Worm (Caenorhabditis elegans) whole organism, young adult: Measurements from ENCODE around the gene F13D12.3.

Source experiments
- B0019.2 ChIP-seq: fragments of 200-800 bp; sonication (Bioruptor generic); conservative IDR thresholded peaks from 2 replicates; pipeline ENCODE4 v1.3.6; 2022; ENCODE audit warnings: missing genetic modification reagents, missing genetic modification characterization, missing compliant biosample characterization
- C06A6.2 ChIP-seq: fragments of 200-800 bp; sonication (Bioruptor generic); conservative IDR thresholded peaks from 2 replicates; pipeline ENCODE4 v1.3.6; 2022; ENCODE audit warnings: missing genetic modification characterization, missing compliant biosample characterization
- C17E4.6 ChIP-seq: fragments of 200-800 bp; sonication (Bioruptor generic); IDR thresholded peaks from 2 replicates; pipeline ENCODE4 v1.3.6; 2022; ENCODE audit warnings: missing genetic modification reagents, missing genetic modification characterization, missing compliant biosample characterization
- F23B12.7 ChIP-seq: sonication (generic microtip); optimal IDR thresholded peaks from 2 replicates; lab custom pipeline; 2017; ENCODE audit warnings: missing genetic modification characterization, mild to moderate bottlenecking, missing compliant biosample characterization, antibody characterized with exemption, moderate library complexity; ENCODE audit not compliant: insufficient read depth
- F33H1.4 ChIP-seq: fragments of 200-800 bp; sonication (Bioruptor generic); IDR thresholded peaks from 2 replicates; pipeline ENCODE4 v1.3.6; 2022; ENCODE audit warnings: missing genetic modification reagents, missing genetic modification characterization, missing compliant biosample characterization
- F57A8.1 ChIP-seq: fragments of 200-800 bp; sonication (Bioruptor generic); optimal IDR thresholded peaks from 2 replicates; lab custom pipeline; 2018; ENCODE audit warnings: mild to moderate bottlenecking, missing genetic modification characterization, moderate library complexity, missing compliant biosample characterization
- K11D2.4 ChIP-seq: fragments of 200-800 bp; sonication (Bioruptor generic); IDR thresholded peaks from 2 replicates; pipeline ENCODE4 v1.3.6; 2022; ENCODE audit warnings: missing genetic modification reagents, missing genetic modification characterization, missing compliant biosample characterization
- T07F8.4 ChIP-seq: sonication (generic microtip); optimal IDR thresholded peaks from 2 replicates; lab custom pipeline; 2016; ENCODE audit warnings: mild to moderate bottlenecking, missing genetic modification characterization, moderate library complexity, missing compliant biosample characterization
- T26A5.8 ChIP-seq: sonication (generic microtip); optimal IDR thresholded peaks from 2 replicates; lab custom pipeline; 2016; ENCODE audit warnings: missing genetic modification characterization, missing compliant biosample characterization
- Y53F4B.3 ChIP-seq: fragments of 200-800 bp; sonication (Bioruptor generic); IDR thresholded peaks from 2 replicates; pipeline ENCODE4 v1.3.6; 2022; ENCODE audit warnings: missing genetic modification reagents, missing genetic modification characterization, missing compliant biosample characterization
- Y53G8AR.9 ChIP-seq: fragments of 200-800 bp; sonication (Bioruptor generic); conservative IDR thresholded peaks from 2 replicates; pipeline ENCODE4 v1.3.6; 2022; ENCODE audit warnings: missing genetic modification reagents, missing genetic modification characterization, missing compliant biosample characterization
- Y79H2A.3 ChIP-seq: fragments of 200-800 bp; sonication (Bioruptor generic); conservative IDR thresholded peaks from 2 replicates; pipeline ENCODE4 v1.3.6; 2022; ENCODE audit warnings: missing genetic modification reagents, missing genetic modification characterization, missing compliant biosample characterization
- bed-2 ChIP-seq: fragments of 200-800 bp; sonication (Bioruptor generic); IDR thresholded peaks from 2 replicates; pipeline ENCODE4 v1.3.6; 2022; ENCODE audit warnings: missing genetic modification reagents, missing genetic modification characterization, missing compliant biosample characterization
- ccch-3 ChIP-seq: fragments of 200-800 bp; sonication (Bioruptor generic); optimal IDR thresholded peaks from 2 replicates; lab custom pipeline; 2018; ENCODE audit warnings: mild to moderate bottlenecking, missing genetic modification characterization, missing compliant biosample characterization
- cebp-2 ChIP-seq: fragments of 200-800 bp; sonication (Bioruptor generic); IDR thresholded peaks from 2 replicates; pipeline ENCODE4 v1.3.6; 2022; ENCODE audit warnings: missing genetic modification characterization, missing compliant biosample characterization
- ceh-58 ChIP-seq: fragments of 200-800 bp; sonication (Bioruptor generic); IDR thresholded peaks from 2 replicates; pipeline ENCODE4 v1.3.6; 2022; ENCODE audit warnings: missing genetic modification characterization, missing compliant biosample characterization
- chd-7 ChIP-seq: sonication (generic microtip); optimal IDR thresholded peaks from 2 replicates; lab custom pipeline; 2016; ENCODE audit warnings: mild to moderate bottlenecking, missing genetic modification characterization, moderate library complexity, missing compliant biosample characterization
- dpff-1 ChIP-seq: sonication (generic microtip); optimal IDR thresholded peaks from 2 replicates; lab custom pipeline; 2017; ENCODE audit warnings: mild to moderate bottlenecking, missing genetic modification characterization, missing compliant biosample characterization
- egl-44 ChIP-seq: fragments of 200-800 bp; sonication (Bioruptor generic); IDR thresholded peaks from 2 replicates; pipeline ENCODE4 v1.3.6; 2022; ENCODE audit warnings: missing genetic modification reagents, missing genetic modification characterization, missing compliant biosample characterization
- ekl-4 ChIP-seq: fragments of 200-800 bp; sonication (Bioruptor generic); IDR thresholded peaks from 2 replicates; pipeline ENCODE4 v1.3.6; 2022; ENCODE audit warnings: missing genetic modification reagents, missing genetic modification characterization, missing compliant biosample characterization
- ets-4 ChIP-seq: fragments of 200-800 bp; sonication (Bioruptor generic); optimal IDR thresholded peaks from 2 replicates; lab custom pipeline; 2018; ENCODE audit warnings: mild to moderate bottlenecking, missing genetic modification characterization, missing compliant biosample characterization
- fkh-3 ChIP-seq: sonication (generic microtip); optimal IDR thresholded peaks from 2 replicates; lab custom pipeline; 2016; ENCODE audit warnings: mild to moderate bottlenecking, missing genetic modification characterization, missing compliant biosample characterization
- gei-17 ChIP-seq: fragments of 200-800 bp; sonication (Bioruptor generic); optimal IDR thresholded peaks from 2 replicates; lab custom pipeline; 2018; ENCODE audit warnings: mild to moderate bottlenecking, missing genetic modification characterization, missing compliant biosample characterization
- hlh-26 ChIP-seq: fragments of 200-800 bp; sonication (Bioruptor generic); conservative IDR thresholded peaks from 2 replicates; pipeline ENCODE4 v1.3.6; 2022; ENCODE audit warnings: missing genetic modification reagents, missing genetic modification characterization, missing compliant biosample characterization
- hmg-1.2 ChIP-seq: fragments of 200-800 bp; sonication (Bioruptor generic); IDR thresholded peaks from 2 replicates; pipeline ENCODE4 v1.3.6; 2022; ENCODE audit warnings: missing genetic modification reagents, missing genetic modification characterization, missing compliant biosample characterization
- hmg-20 ChIP-seq: fragments of 200-800 bp; sonication (Bioruptor generic); IDR thresholded peaks from 2 replicates; pipeline ENCODE4 v1.3.6; 2022; ENCODE audit warnings: missing genetic modification reagents, missing genetic modification characterization, missing compliant biosample characterization
- let-607 ChIP-seq, 2 experiments: fragments of 200-800 bp in 1 of 2; sonication (Bioruptor generic) in 1 of 2; sonication (generic microtip) in 1 of 2; optimal IDR thresholded peaks; 2 replicates each; lab custom pipeline; 2016 to 2018; ENCODE audit warnings: mild to moderate bottlenecking in 2 of 2, missing compliant biosample characterization in 2 of 2, missing genetic modification characterization in 2 of 2, moderate library complexity in 2 of 2, missing genotype in 1 of 2
- lin-35 ChIP-seq, 3 experiments: fragments of 150-350 bp in 2 of 3; sonication (generic microtip) in 1 of 3; optimal IDR thresholded peaks; 2 replicates each; lab custom pipeline; 2014 to 2018; ENCODE audit warnings: missing biosample characterization in 3 of 3, missing genetic modification characterization in 3 of 3, missing genetic modification reagents in 3 of 3
- lin-40 ChIP-seq: sonication (generic microtip); optimal IDR thresholded peaks from 2 replicates; lab custom pipeline; 2016; ENCODE audit warnings: missing genetic modification characterization, mild to moderate bottlenecking, missing compliant biosample characterization, missing genotype, missing genetic modification reagents
- lir-1 ChIP-seq: fragments of 200-800 bp; sonication (Bioruptor generic); conservative IDR thresholded peaks from 2 replicates; pipeline ENCODE4 v1.3.6; 2022; ENCODE audit warnings: missing genetic modification reagents, missing genetic modification characterization, missing compliant biosample characterization
- madf-3 ChIP-seq: fragments of 200-800 bp; sonication (Bioruptor generic); IDR thresholded peaks from 2 replicates; pipeline ENCODE4 v1.3.6; 2022; ENCODE audit warnings: missing genetic modification reagents, missing genetic modification characterization, missing compliant biosample characterization
- mcd-1 ChIP-seq: fragments of 200-800 bp; sonication (Bioruptor generic); IDR thresholded peaks from 2 replicates; pipeline ENCODE4 v1.3.6; 2022; ENCODE audit warnings: missing genetic modification reagents, missing genetic modification characterization, missing compliant biosample characterization
- mes-4 ChIP-seq: sonication (generic microtip); optimal IDR thresholded peaks from 2 replicates; lab custom pipeline; 2016; ENCODE audit warnings: missing genotype, missing genetic modification characterization, missing compliant biosample characterization
- mxl-1 ChIP-seq: sonication (generic microtip); optimal IDR thresholded peaks from 2 replicates; lab custom pipeline; 2016; ENCODE audit warnings: missing genetic modification characterization, missing compliant biosample characterization
- nfyb-1 ChIP-seq: fragments of 200-800 bp; sonication (Bioruptor generic); IDR thresholded peaks from 2 replicates; pipeline ENCODE4 v1.3.6; 2022; ENCODE audit warnings: missing genetic modification reagents, missing genetic modification characterization, missing compliant biosample characterization
- nhr-120 ChIP-seq: fragments of 200-800 bp; sonication (Bioruptor generic); IDR thresholded peaks from 2 replicates; pipeline ENCODE4 v1.3.6; 2022; ENCODE audit warnings: missing genetic modification characterization, missing compliant biosample characterization
- nhr-27 ChIP-seq: fragments of 200-800 bp; sonication (Bioruptor generic); optimal IDR thresholded peaks from 2 replicates; lab custom pipeline; 2018; ENCODE audit warnings: mild to moderate bottlenecking, missing genetic modification characterization, moderate library complexity, missing compliant biosample characterization
- pbrm-1 ChIP-seq: fragments of 200-800 bp; sonication (Bioruptor generic); IDR thresholded peaks from 2 replicates; pipeline ENCODE4 v1.3.6; 2022; ENCODE audit warnings: missing genetic modification reagents, missing genetic modification characterization, missing compliant biosample characterization
- repo-1 ChIP-seq: sonication (generic microtip); optimal IDR thresholded peaks from 2 replicates; lab custom pipeline; 2017; ENCODE audit warnings: mild to moderate bottlenecking, missing genetic modification characterization, missing compliant biosample characterization
- sdz-38 ChIP-seq: sonication (generic microtip); optimal IDR thresholded peaks from 2 replicates; lab custom pipeline; 2016; ENCODE audit warnings: missing genotype, missing genetic modification characterization, missing compliant biosample characterization
- snpc-1.1 ChIP-seq: sonication (generic microtip); optimal IDR thresholded peaks from 2 replicates; lab custom pipeline; 2017; ENCODE audit warnings: missing genetic modification characterization, mild to moderate bottlenecking, missing compliant biosample characterization, antibody characterized with exemption, moderate library complexity, missing genotype, missing genetic modification reagents; ENCODE audit not compliant: insufficient read depth
- somi-1 ChIP-seq: fragments of 200-800 bp; sonication (Bioruptor generic); optimal IDR thresholded peaks from 2 replicates; lab custom pipeline; 2018; ENCODE audit warnings: mild to moderate bottlenecking, missing genetic modification characterization, missing compliant biosample characterization
- sptf-2 ChIP-seq: fragments of 200-800 bp; sonication (Bioruptor generic); optimal IDR thresholded peaks from 2 replicates; lab custom pipeline; 2018; ENCODE audit warnings: mild to moderate bottlenecking, missing genetic modification characterization, missing compliant biosample characterization
- zim-3 ChIP-seq: sonication (generic microtip); optimal IDR thresholded peaks from 2 replicates; lab custom pipeline; 2017; ENCODE audit warnings: mild to moderate bottlenecking, missing genetic modification characterization, moderate library complexity, missing compliant biosample characterization
- ztf-25 ChIP-seq: fragments of 200-800 bp; sonication (Bioruptor generic); IDR thresholded peaks from 2 replicates; pipeline ENCODE4 v1.3.6; 2022; ENCODE audit warnings: missing genetic modification reagents, missing genetic modification characterization, missing compliant biosample characterization
- ztf-3 ChIP-seq: fragments of 200-800 bp; sonication (Bioruptor generic); optimal IDR thresholded peaks from 2 replicates; lab custom pipeline; 2018; ENCODE audit warnings: mild to moderate bottlenecking, missing genetic modification characterization, missing compliant biosample characterization
- ztf-6 ChIP-seq: fragments of 200-800 bp; sonication (Bioruptor generic); IDR thresholded peaks from 2 replicates; pipeline ENCODE4 v1.3.6; 2022; ENCODE audit warnings: missing genetic modification reagents, missing genetic modification characterization, missing compliant biosample characterization

The F13D12.3 gene

ce11 chrII:11749490-11750172 is 29.4 kb downstream of the F13D12.3 start:
- TF ChIP-seq ets-4 (GFP tag; lab: Kevin White, UChicago) = no peak
- TF ChIP-seq C17E4.6 (GFP tag; lab: Robert Waterston, UW) = no peak
- TF ChIP-seq T26A5.8 = no peak
- TF ChIP-seq nhr-120 (GFP tag; lab: Robert Waterston, UW) = no peak
- TF ChIP-seq nfyb-1 = peak; percentile 81; the same call in 1 of the 2 replicates
- TF ChIP-seq egl-44 = no peak
- TF ChIP-seq lin-35 (GFP tag; optimal IDR thresholded peaks at IDR 0.05; lab: Kevin White, UChicago) = peak in 1 of 3 experiments; percentile 66
- TF ChIP-seq madf-3 (GFP tag; lab: Robert Waterston, UW) = 0 out of 2 replicates have a peak, but pooled peaks have one; percentile 63
- no peak for TF ChIP-seq sdz-38
- peak; percentile 73 for TF ChIP-seq mcd-1 (GFP tag; lab: Robert Waterston, UW)
- peak; percentile 66 to 77 for TF ChIP-seq let-607 (tag; optimal IDR thresholded peaks at IDR 0.05; lab: Kevin White, UChicago)
- TF ChIP-seq lir-1 (GFP tag; lab: Robert Waterston, UW) = peak; percentile 66
- TF ChIP-seq T07F8.4 (tag; lab: Kevin White, UChicago) = peak; percentile 41
- no peak for TF ChIP-seq ztf-3
- TF ChIP-seq hmg-1.2 (GFP tag; lab: Robert Waterston, UW) = peak; percentile 85
- TF ChIP-seq sptf-2 (GFP tag; lab: Kevin White, UChicago) = no peak
- peak; percentile 74 for TF ChIP-seq chd-7
- no peak for TF ChIP-seq ztf-6 (GFP tag; lab: Robert Waterston, UW)
- TF ChIP-seq gei-17 (GFP tag; lab: Kevin White, UChicago) = peak; percentile 65
- no peak for TF ChIP-seq Y53F4B.3 (GFP tag; lab: Robert Waterston, UW)
- TF ChIP-seq Y53G8AR.9 (GFP tag; lab: Robert Waterston, UW) = no peak
- TF ChIP-seq fkh-3 (tag; lab: Kevin White, UChicago) = no peak
- TF ChIP-seq ccch-3 (GFP tag; lab: Kevin White, UChicago) = no peak
- peak; percentile 55; the same call in 1 of the 2 replicates for TF ChIP-seq C06A6.2 (GFP tag; lab: Robert Waterston, UW)
- TF ChIP-seq nhr-27 = no peak
- TF ChIP-seq F57A8.1 (GFP tag; lab: Kevin White, UChicago) = no peak
- TF ChIP-seq F23B12.7 (tag; lab: Kevin White, UChicago) = no peak
- peak; percentile 70 for TF ChIP-seq repo-1 (tag; lab: Kevin White, UChicago)
- no peak for TF ChIP-seq mes-4 (tag; lab: Kevin White, UChicago)
- no peak for TF ChIP-seq cebp-2 (GFP tag; lab: Robert Waterston, UW)
- TF ChIP-seq ztf-25 = no peak
- no peak for TF ChIP-seq ceh-58 (GFP tag; lab: Robert Waterston, UW)
- TF ChIP-seq mxl-1 (tag; lab: Kevin White, UChicago) = no peak
- no peak for TF ChIP-seq B0019.2 (GFP tag; lab: Robert Waterston, UW)
- TF ChIP-seq ekl-4 = 0 out of 2 replicates have a peak, but pooled peaks have one; percentile 57
- TF ChIP-seq K11D2.4 (GFP tag; lab: Robert Waterston, UW) = peak; percentile 73
- no peak for TF ChIP-seq zim-3
- TF ChIP-seq lin-40 = peak; percentile 91
- TF ChIP-seq bed-2 = peak; percentile 49; the same call in 1 of the 2 replicates
- TF ChIP-seq hmg-20 = no peak
- peak; percentile 50 for TF ChIP-seq dpff-1 (tag; lab: Kevin White, UChicago)
- no peak for TF ChIP-seq Y79H2A.3
- TF ChIP-seq F33H1.4 (GFP tag; lab: Robert Waterston, UW) = no peak
- peak; percentile 17 for TF ChIP-seq somi-1
- no peak for TF ChIP-seq snpc-1.1 (tag; lab: Kevin White, UChicago)
- no peak for TF ChIP-seq hlh-26 (GFP tag; lab: Robert Waterston, UW)
- peak; percentile 63 for TF ChIP-seq pbrm-1 (GFP tag; lab: Robert Waterston, UW)
